Worm (Caenorhabditis elegans) whole organism, midembryonic: ENCODE results near the gene rpl-7A.

Experiments used
- T22C8.4 ChIP-seq: fragments of 200-800 bp; sonication (Bioruptor generic); IDR thresholded peaks from 2 replicates; pipeline ENCODE4 v1.3.6; 2022; ENCODE audit warnings: missing genetic modification characterization, missing compliant biosample characterization
- cog-1 ChIP-seq: sonication (generic microtip); optimal IDR thresholded peaks from 2 replicates; lab custom pipeline; 2016; ENCODE audit warnings: missing genetic modification characterization, missing compliant biosample characterization
- flt-1 ChIP-seq: fragments of 200-800 bp; sonication (Bioruptor generic); IDR thresholded peaks from 2 replicates; pipeline ENCODE4 v1.3.6; 2022; ENCODE audit warnings: missing genetic modification characterization, missing compliant biosample characterization
- klf-2 ChIP-seq: fragments of 200-800 bp; sonication (Bioruptor generic); conservative IDR thresholded peaks from 2 replicates; pipeline ENCODE4 v1.3.6; 2022; ENCODE audit warnings: missing genetic modification reagents, missing genetic modification characterization, missing compliant biosample characterization
- med-1 ChIP-seq: sonication (generic microtip); optimal IDR thresholded peaks from 2 replicates; lab custom pipeline; 2017; ENCODE audit warnings: missing genetic modification characterization, mild to moderate bottlenecking, missing compliant biosample characterization, antibody characterized with exemption, missing genetic modification reagents; ENCODE audit not compliant: insufficient read depth
- ref-1 ChIP-seq: fragments of 200-800 bp; sonication (Bioruptor generic); conservative IDR thresholded peaks from 2 replicates; pipeline ENCODE4 v1.3.6; 2022; ENCODE audit warnings: missing genetic modification reagents, missing genetic modification characterization, missing compliant biosample characterization
- tab-1 ChIP-seq: fragments of 200-800 bp; sonication (Bioruptor generic); IDR thresholded peaks from 2 replicates; pipeline ENCODE4 v1.3.6; 2022; ENCODE audit warnings: missing genetic modification characterization, missing compliant biosample characterization
- ztf-23 ChIP-seq: fragments of 200-800 bp; sonication (Bioruptor generic); IDR thresholded peaks from 2 replicates; pipeline ENCODE4 v1.3.6; 2022; ENCODE audit warnings: missing genetic modification reagents, missing genetic modification characterization, missing compliant biosample characterization

ce11 chrIV:4357296-4357695 is 33.1 kb downstream of the rpl-7A start, which contains the start of gene sars-2:
- TF ChIP-seq klf-2 (GFP tag; lab: Robert Waterston, UW) (no peak), ztf-23 (GFP tag; lab: Robert Waterston, UW) (no peak), med-1 (GFP tag; lab: Kevin White, UChicago) (no peak), cog-1 (tag; lab: Kevin White, UChicago) (no peak), flt-1 (GFP tag; lab: Robert Waterston, UW) (no peak), T22C8.4 (no peak), ref-1 (GFP tag; lab: Robert Waterston, UW) (no peak), tab-1 (GFP tag; lab: Robert Waterston, UW) (no peak)
